Worm (Caenorhabditis elegans) whole organism, L3 larva: ENCODE results near the gene aak-1.

ENCODE experiments used
- elt-1 ChIP-seq: fragments of 150-350 bp; optimal IDR thresholded peaks from 2 replicates; lab custom pipeline; 2014; ENCODE audit warnings: missing biosample characterization, missing genetic modification characterization
- skn-1 ChIP-seq: fragments of 150-350 bp; optimal IDR thresholded peaks from 2 replicates; lab custom pipeline; 2014; ENCODE audit warnings: missing biosample characterization, missing genetic modification characterization
- tbx-2 ChIP-seq: sonication (generic microtip); optimal IDR thresholded peaks from 2 replicates; lab custom pipeline; 2016; ENCODE audit warnings: mild to moderate bottlenecking, missing genetic modification characterization, missing compliant biosample characterization

ce11 chrIII:8716084-8716483, 44.8 kb downstream of the aak-1 start, which contains the start of gene B0303.14:
- TF ChIP-seq skn-1 (tag; lab: Kevin White, UChicago) (no peak), elt-1 (tag; lab: Kevin White, UChicago) (no peak), tbx-2 (no peak)
